Fruit fly (Drosophila melanogaster) Kc167 (cell line): ENCODE results near the gene Ets21C.

Experiments
- Myc ChIP-seq: fragments of >200 bp; optimal IDR thresholded peaks from 2 replicates; lab custom pipeline; 2017; ENCODE audit warnings: missing external identifiers
- Sin3A ChIP-seq: fragments of >200 bp; optimal IDR thresholded peaks from 2 replicates; lab custom pipeline; 2018; ENCODE audit warnings: missing external identifiers
- h ChIP-seq: fragments of >200 bp; optimal IDR thresholded peaks from 3 replicates; lab custom pipeline; 2018; ENCODE audit warnings: missing external identifiers
- insv ChIP-seq: fragments of >200 bp; optimal IDR thresholded peaks from 3 replicates; lab custom pipeline; 2018; ENCODE audit warnings: missing external identifiers
- psq ChIP-seq: fragments of >200 bp; optimal IDR thresholded peaks from 2 replicates; lab custom pipeline; 2017; ENCODE audit warnings: missing external identifiers
- ttk ChIP-seq: sonication (Bioruptor generic); optimal IDR thresholded peaks from 2 replicates; lab custom pipeline; 2017; ENCODE audit warnings: missing external identifiers

Ets21C gene

DNA sequence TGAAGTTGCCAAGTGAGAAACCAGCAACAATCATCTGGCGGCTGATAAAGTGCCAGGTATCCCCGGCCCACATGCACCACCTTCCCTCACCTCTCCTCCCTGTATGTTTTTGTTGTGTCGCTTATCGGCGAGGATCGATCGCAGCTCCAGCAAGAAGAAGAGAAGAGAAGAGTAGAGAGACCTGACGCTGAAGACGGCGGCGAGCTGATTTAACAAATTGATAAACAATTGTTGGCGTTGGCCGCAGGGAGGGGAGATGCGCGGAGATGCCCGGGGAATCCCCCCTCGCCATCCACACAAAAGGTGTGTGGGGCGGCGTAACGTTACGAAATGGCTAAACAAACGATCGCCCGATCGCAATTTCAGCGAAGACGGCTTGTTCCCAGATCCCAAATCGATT, 19.0 kb downstream of the Ets21C start:
- TF ChIP-seq Sin3A (no peak), psq (lab: Kevin White, UChicago) (no peak), h (no peak), ttk (no peak), insv (lab: Kevin White, UChicago) (no peak), Myc (no peak)

- TF ChIP-seq Sin3A (no peak), ttk (no peak), Myc (no peak), insv (lab: Kevin White, UChicago) (no peak), h (no peak), psq (lab: Kevin White, UChicago) (no peak)
These were observed 22.5 kb downstream of the Ets21C start for dm6 chr2L:530245-530644.

DNA sequence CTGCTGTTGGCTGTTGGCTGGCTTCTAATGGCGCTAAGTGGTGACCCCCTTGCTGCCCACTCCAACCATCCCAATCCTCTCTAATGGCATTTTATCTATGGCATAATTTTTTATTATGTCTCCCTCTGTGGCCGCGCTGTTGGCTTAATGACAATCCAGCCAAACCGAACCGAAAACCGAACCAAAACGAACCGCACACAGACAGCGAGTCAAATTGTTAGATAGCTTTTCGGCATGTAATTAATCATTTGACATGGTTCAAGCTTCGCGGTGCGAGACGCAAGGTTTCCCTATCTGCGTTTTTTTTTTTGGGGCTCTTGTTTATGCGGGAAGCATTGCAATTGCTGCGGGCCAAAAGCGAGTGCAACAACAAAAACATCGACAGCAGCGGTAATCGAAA, 25.0 kb downstream of the Ets21C start:
- TF ChIP-seq insv (lab: Kevin White, UChicago) (no peak), Myc (no peak), ttk (no peak), psq (lab: Kevin White, UChicago) (no peak), Sin3A (no peak), h (no peak)

- TF ChIP-seq Sin3A, result no peak
- no peak for TF ChIP-seq psq (lab: Kevin White, UChicago)
- no peak for TF ChIP-seq Myc
- TF ChIP-seq insv (lab: Kevin White, UChicago), result no peak
- no peak for TF ChIP-seq h
- no peak for TF ChIP-seq ttk
These were observed 25.8 kb downstream of the Ets21C start for dm6 chr2L:526924-527307.

- TF ChIP-seq Sin3A (no peak), h (no peak), Myc (no peak), psq (lab: Kevin White, UChicago) (no peak), ttk (no peak), insv (lab: Kevin White, UChicago) (no peak)
These were observed 26.4 kb downstream of the Ets21C start for dm6 chr2L:526192-526923.

DNA sequence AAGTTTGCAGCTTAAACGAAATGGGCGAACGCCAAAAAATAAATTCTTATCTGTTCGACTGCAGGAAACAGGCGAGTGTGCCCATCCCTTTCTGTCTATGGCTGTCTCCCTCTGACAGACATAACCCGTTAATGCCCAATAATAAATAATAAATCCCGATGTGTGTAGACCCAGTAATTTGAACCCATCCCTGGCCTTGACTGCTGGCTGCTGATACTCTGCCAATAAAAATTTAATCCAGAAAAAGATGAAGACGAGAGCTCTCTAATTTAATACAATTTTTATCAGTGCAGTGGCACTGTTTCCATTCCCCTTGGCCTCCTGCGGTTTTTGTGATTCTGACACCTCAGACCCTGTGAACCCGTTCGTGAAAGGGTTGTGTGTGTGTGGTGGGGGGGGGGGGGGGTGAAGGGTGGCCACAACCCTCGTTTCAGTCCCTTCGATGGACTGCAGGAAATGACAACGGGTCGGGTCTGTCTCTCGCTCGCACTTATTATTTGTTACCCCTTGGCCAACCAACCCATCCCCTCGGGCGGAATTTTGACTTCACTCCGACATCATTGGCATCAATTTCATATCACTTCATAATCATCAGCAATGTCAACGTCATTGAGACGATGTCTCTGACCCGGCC, 27.1 kb downstream of the Ets21C start:
- no peak for TF ChIP-seq ttk
- TF ChIP-seq insv (lab: Kevin White, UChicago), result no peak
- TF ChIP-seq h, result no peak
- TF ChIP-seq Myc, result no peak
- no peak for TF ChIP-seq Sin3A
- no peak for TF ChIP-seq psq (lab: Kevin White, UChicago)

DNA sequence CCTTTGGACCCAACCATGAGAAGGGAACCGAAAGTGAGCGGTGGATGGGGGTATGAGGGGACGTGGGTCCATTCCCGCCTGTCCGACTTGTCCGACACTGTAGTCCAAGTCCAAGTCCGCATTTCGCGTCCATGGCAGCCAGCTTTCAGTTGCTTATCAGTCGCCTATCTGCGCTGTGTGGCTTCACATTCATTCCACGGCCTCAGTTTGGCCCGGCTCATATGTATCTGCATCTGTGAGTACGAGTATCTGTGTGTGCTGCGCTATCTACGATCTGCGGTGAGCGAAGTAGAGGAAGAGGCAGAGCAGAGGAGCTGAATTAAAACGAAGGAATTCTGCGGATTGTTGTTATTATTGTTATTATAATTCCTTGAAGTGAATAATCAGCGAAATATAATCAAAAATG, 28.2 kb downstream of the Ets21C start:
- TF ChIP-seq Sin3A, result no peak
- no peak for TF ChIP-seq psq (lab: Kevin White, UChicago)
- no peak for TF ChIP-seq Myc
- TF ChIP-seq insv (lab: Kevin White, UChicago), result no peak
- TF ChIP-seq h, result no peak
- no peak for TF ChIP-seq ttk

dm6 chr2L:523165-523835, 29.4 kb downstream of the Ets21C start:
- TF ChIP-seq Myc, result no peak
- no peak for TF ChIP-seq insv (lab: Kevin White, UChicago)
- TF ChIP-seq ttk, result no peak
- no peak for TF ChIP-seq Sin3A
- no peak for TF ChIP-seq psq (lab: Kevin White, UChicago)
- TF ChIP-seq h, result no peak

DNA sequence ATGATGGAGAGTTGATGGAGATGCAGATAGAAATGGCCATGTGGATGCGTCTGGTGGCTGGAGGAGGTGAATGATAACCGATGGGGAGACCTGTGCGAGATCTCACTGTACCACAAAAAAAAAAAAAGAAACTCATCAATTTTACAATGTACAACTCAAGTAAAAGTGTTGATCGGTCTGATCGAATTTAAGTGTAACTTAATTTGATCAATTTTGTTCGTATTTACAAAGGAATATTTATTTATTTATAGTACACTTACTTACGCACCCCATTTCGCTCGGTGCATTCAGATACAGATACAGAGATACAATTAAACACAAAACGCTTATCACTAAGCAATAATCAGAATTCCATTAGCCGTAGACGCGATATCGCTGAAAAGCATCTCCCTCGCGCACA, 30.0 kb downstream of the Ets21C start:
- TF ChIP-seq Sin3A, result no peak
- no peak for TF ChIP-seq h
- TF ChIP-seq insv (lab: Kevin White, UChicago), result no peak
- no peak for TF ChIP-seq psq (lab: Kevin White, UChicago)
- TF ChIP-seq ttk, result no peak

DNA sequence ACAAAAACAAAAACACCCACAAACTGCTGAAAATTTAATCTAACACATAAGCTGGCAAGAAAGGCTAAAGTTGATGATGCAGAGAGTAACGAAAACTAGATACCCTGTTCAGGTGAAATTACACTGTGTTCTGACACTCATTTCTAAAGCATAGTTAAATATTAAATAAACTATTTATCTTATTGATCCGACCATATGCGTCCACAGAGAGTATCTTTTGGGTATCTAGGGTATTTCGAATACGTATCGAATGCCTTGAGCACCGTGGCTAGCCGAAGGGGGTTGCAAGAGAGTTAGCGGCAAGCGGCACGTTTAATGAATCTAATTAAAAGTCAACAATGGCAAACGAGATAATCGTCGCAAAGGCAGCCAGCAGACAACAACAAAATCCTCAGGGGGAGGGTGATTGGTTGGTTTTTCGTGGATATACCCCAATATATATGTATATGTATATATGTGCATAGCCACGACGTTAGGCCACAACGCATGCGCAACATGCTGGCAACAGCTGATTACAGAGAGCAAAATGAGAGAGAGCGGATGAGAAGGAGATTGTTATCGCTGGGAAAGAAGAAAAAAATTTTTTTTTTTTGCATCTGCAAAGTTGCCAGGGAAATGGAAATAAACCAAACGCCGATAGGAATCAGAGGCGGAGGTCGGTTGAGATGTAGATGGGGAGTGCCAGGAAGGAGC, 30.6 kb downstream of the Ets21C start:
- TF ChIP-seq ttk (no peak), Myc (no peak), insv (lab: Kevin White, UChicago) (no peak)

dm6 chr2L:521001-521827, 31.5 kb downstream of the Ets21C start:
- TF ChIP-seq insv (lab: Kevin White, UChicago), result no peak
- no peak for TF ChIP-seq Myc
- TF ChIP-seq h, result no peak
- TF ChIP-seq psq (lab: Kevin White, UChicago), result no peak
- no peak for TF ChIP-seq ttk
- no peak for TF ChIP-seq Sin3A

- TF ChIP-seq insv (lab: Kevin White, UChicago) (no peak), ttk (no peak), Myc (no peak), psq (lab: Kevin White, UChicago) (no peak)
These were observed 32.3 kb downstream of the Ets21C start for dm6 chr2L:520331-521000.
